Fruit fly (Drosophila melanogaster) whole organism, wandering third instar larva: ENCODE data around the gene Rabex-5.

ENCODE experiments used
- Abd-B ChIP-seq: fragments of >200 bp; optimal IDR thresholded peaks from 2 replicates; lab custom pipeline; 2017; ENCODE audit warnings: missing biosample characterization, missing genetic modification characterization
- CG32264 ChIP-seq: fragments of 200-800 bp; sonication (Bioruptor generic); optimal IDR thresholded peaks from 2 replicates; lab custom pipeline; 2016; ENCODE audit warnings: missing biosample characterization, missing genetic modification characterization
- CG9705 ChIP-seq: fragments of 200-800 bp; sonication (Bioruptor generic); optimal IDR thresholded peaks from 2 replicates; lab custom pipeline; 2018; ENCODE audit warnings: missing biosample characterization, mild to moderate bottlenecking, missing genetic modification characterization
- CrebA ChIP-seq: fragments of 200-800 bp; sonication (Bioruptor generic); optimal IDR thresholded peaks from 2 replicates; lab custom pipeline; 2016; ENCODE audit warnings: missing biosample characterization, mild to moderate bottlenecking, missing genetic modification characterization, borderline replicate concordance
- Dfd ChIP-seq: fragments of >200 bp; optimal IDR thresholded peaks from 2 replicates; lab custom pipeline; 2017; ENCODE audit warnings: missing biosample characterization, missing genetic modification characterization
- Dif ChIP-seq: fragments of 200-275, 200-300 bp; sonication (Bioruptor generic); optimal IDR thresholded peaks from 2 replicates; lab custom pipeline; 2018; ENCODE audit warnings: missing biosample characterization, missing genetic modification characterization; ENCODE audit not compliant: partially characterized antibody
- GATAd ChIP-seq: sonication (Bioruptor generic); optimal IDR thresholded peaks from 2 replicates; lab custom pipeline; 2016; ENCODE audit warnings: missing biosample characterization, missing genetic modification characterization
- HLH106 ChIP-seq: fragments of 200-800 bp; optimal IDR thresholded peaks from 3 replicates; lab custom pipeline; 2019; ENCODE audit warnings: missing biosample characterization, mild to moderate bottlenecking, missing genetic modification characterization, moderate library complexity
- Hnf4 ChIP-seq: fragments of 200-800 bp; sonication (Bioruptor generic); optimal IDR thresholded peaks from 2 replicates; lab custom pipeline; 2016; ENCODE audit warnings: missing biosample characterization, mild to moderate bottlenecking, missing genetic modification characterization
- Hr78 ChIP-seq: fragments of >200 bp; optimal IDR thresholded peaks from 2 replicates; lab custom pipeline; 2017; ENCODE audit warnings: missing biosample characterization, missing genetic modification characterization
- Hr83 ChIP-seq: fragments of 200-300 bp; sonication (Bioruptor generic); optimal IDR thresholded peaks from 2 replicates; lab custom pipeline; 2016; ENCODE audit warnings: missing biosample characterization, mild to moderate bottlenecking, missing genetic modification characterization, moderate library complexity; ENCODE audit not compliant: poor library complexity, severe bottlenecking
- Jra ChIP-seq: sonication (Bioruptor generic); optimal IDR thresholded peaks from 2 replicates; lab custom pipeline; 2016; ENCODE audit warnings: missing biosample characterization, missing genetic modification characterization
- Mio ChIP-seq: sonication (Bioruptor generic); optimal IDR thresholded peaks from 2 replicates; lab custom pipeline; 2016; ENCODE audit warnings: missing biosample characterization, missing genetic modification characterization
- Myc ChIP-seq: fragments of >200 bp; optimal IDR thresholded peaks from 2 replicates; lab custom pipeline; 2017
- N ChIP-seq: fragments of >200 bp; optimal IDR thresholded peaks from 2 replicates; lab custom pipeline; 2018; ENCODE audit warnings: missing biosample characterization, missing external identifiers, missing genetic modification characterization
- OdsH ChIP-seq: fragments of 200-800 bp; sonication (Bioruptor generic); optimal IDR thresholded peaks from 2 replicates; lab custom pipeline; 2016; ENCODE audit warnings: missing biosample characterization, mild to moderate bottlenecking, missing genetic modification characterization
- Rel ChIP-seq, 2 experiments: fragments of 200-800 bp; sonication (Bioruptor generic) in 1 of 2; optimal IDR thresholded peaks; 2 replicates in 1 of 2; 3 replicates in 1 of 2; lab custom pipeline; 2016 to 2019; ENCODE audit warnings: mild to moderate bottlenecking in 2 of 2, missing biosample characterization in 2 of 2, missing genetic modification characterization in 2 of 2, moderate library complexity in 1 of 2
- Sp1 ChIP-seq: fragments of 200-800 bp; sonication (Bioruptor generic); optimal IDR thresholded peaks from 3 replicates; lab custom pipeline; 2019; ENCODE audit warnings: missing biosample characterization, mild to moderate bottlenecking, missing genetic modification characterization, moderate library complexity
- Vsx2 ChIP-seq: fragments of 200-300, 225-300 bp; sonication (Bioruptor generic); optimal IDR thresholded peaks from 2 replicates; lab custom pipeline; 2018; ENCODE audit warnings: missing biosample characterization, missing genetic modification characterization; ENCODE audit not compliant: partially characterized antibody
- br ChIP-seq: fragments of 200-800 bp; sonication (Bioruptor generic); optimal IDR thresholded peaks from 2 replicates; lab custom pipeline; 2016; ENCODE audit warnings: missing biosample characterization, missing genetic modification characterization
- brk ChIP-seq: fragments of 200-800 bp; sonication (Bioruptor generic); optimal IDR thresholded peaks from 2 replicates; lab custom pipeline; 2016; ENCODE audit warnings: missing biosample characterization, mild to moderate bottlenecking, missing genetic modification characterization
- dl ChIP-seq, 2 experiments: fragments of 175-275, 200-275 bp in 1 of 2; fragments of 200-275 bp in 1 of 2; sonication (Bioruptor generic); optimal IDR thresholded peaks; lab custom pipeline; 2018; ENCODE audit warnings: mild to moderate bottlenecking in 2 of 2, missing biosample characterization in 2 of 2, missing genetic modification characterization in 2 of 2, moderate library complexity in 2 of 2; ENCODE audit not compliant: partially characterized antibody in 2 of 2, insufficient read depth in 1 of 2
- dmrt93B ChIP-seq: fragments of 200-800 bp; sonication (Bioruptor generic); optimal IDR thresholded peaks from 2 replicates; lab custom pipeline; 2018; ENCODE audit warnings: missing biosample characterization, mild to moderate bottlenecking, missing genetic modification characterization
- dsf ChIP-seq: sonication (Bioruptor generic); optimal IDR thresholded peaks from 2 replicates; lab custom pipeline; 2016; ENCODE audit warnings: missing biosample characterization, missing genetic modification characterization, borderline replicate concordance
- ey ChIP-seq: fragments of 200-800 bp; sonication (Bioruptor generic); optimal IDR thresholded peaks from 2 replicates; lab custom pipeline; 2016; ENCODE audit warnings: missing biosample characterization, missing genetic modification characterization
- foxo ChIP-seq, 2 experiments: fragments of 200-800 bp; sonication (Bioruptor generic); optimal IDR thresholded peaks; 2 replicates in 1 of 2; 3 replicates in 1 of 2; lab custom pipeline; 2016 to 2017; ENCODE audit warnings: missing biosample characterization in 2 of 2, missing genetic modification characterization in 2 of 2
- fru ChIP-seq: fragments of 200-800 bp; sonication (Bioruptor generic); optimal IDR thresholded peaks from 3 replicates; lab custom pipeline; 2016; ENCODE audit warnings: missing biosample characterization, mild to moderate bottlenecking, missing genetic modification characterization
- h ChIP-seq: fragments of 200-800 bp; sonication (Bioruptor generic); optimal IDR thresholded peaks from 3 replicates; lab custom pipeline; 2016; ENCODE audit warnings: missing biosample characterization, mild to moderate bottlenecking, missing genetic modification characterization
- jim ChIP-seq: fragments of 175-275, 200-325 bp; sonication (Bioruptor generic); optimal IDR thresholded peaks from 2 replicates; lab custom pipeline; 2016; ENCODE audit warnings: missing biosample characterization, mild to moderate bottlenecking, missing genetic modification characterization
- lola ChIP-seq: fragments of >200 bp; optimal IDR thresholded peaks from 2 replicates; lab custom pipeline; 2017; ENCODE audit warnings: missing biosample characterization, missing genetic modification characterization
- pan ChIP-seq: fragments of >200 bp; optimal IDR thresholded peaks from 2 replicates; lab custom pipeline; 2017
- psq ChIP-seq: fragments of 200-800 bp; sonication (Bioruptor generic); optimal IDR thresholded peaks from 3 replicates; lab custom pipeline; 2017; ENCODE audit warnings: missing biosample characterization, mild to moderate bottlenecking, missing genetic modification characterization, moderate library complexity
- rgr ChIP-seq: fragments of 200-800 bp; sonication (Bioruptor generic); optimal IDR thresholded peaks from 3 replicates; lab custom pipeline; 2016; ENCODE audit warnings: missing biosample characterization, mild to moderate bottlenecking, missing genetic modification characterization
- sage ChIP-seq: fragments of 200-800 bp; sonication (Bioruptor generic); optimal IDR thresholded peaks from 2 replicates; lab custom pipeline; 2016; ENCODE audit warnings: missing biosample characterization, mild to moderate bottlenecking, missing genetic modification characterization
- sv ChIP-seq: fragments of 200-800 bp; sonication (Bioruptor generic); optimal IDR thresholded peaks from 3 replicates; lab custom pipeline; 2016; ENCODE audit warnings: missing biosample characterization, missing genetic modification characterization
- tai ChIP-seq: sonication (Bioruptor generic); optimal IDR thresholded peaks from 2 replicates; lab custom pipeline; 2016; ENCODE audit warnings: missing biosample characterization, missing genetic modification characterization
- usp ChIP-seq: fragments of >200 bp; optimal IDR thresholded peaks from 2 replicates; lab custom pipeline; 2017; ENCODE audit warnings: missing biosample characterization, missing genetic modification characterization
- woc ChIP-seq: sonication (Bioruptor generic); optimal IDR thresholded peaks from 2 replicates; lab custom pipeline; 2016; ENCODE audit warnings: missing biosample characterization, mild to moderate bottlenecking, missing genetic modification characterization

The Rabex-5 gene

dm6 chr3L:1258547-1258946 is 37.2 kb upstream of the Rabex-5 start:
- TF ChIP-seq Hr78 (GFP tag; lab: Kevin White, UChicago) (no peak), usp (GFP tag; lab: Kevin White, UChicago) (no peak), CG9705 (GFP tag; lab: Kevin White, UChicago) (no peak), fru (GFP tag; lab: Kevin White, UChicago) (no peak), sv (GFP tag; lab: Kevin White, UChicago) (no peak), sage (GFP tag; lab: Kevin White, UChicago) (no peak), br (GFP tag; lab: Kevin White, UChicago) (no peak), psq (no peak), dl (GFP tag; optimal IDR thresholded peaks at IDR 0.05; lab: Kevin White, UChicago; ENCODE audit: insufficient read depth in 1 of 2, partially characterized antibody in 2 of 2) (no peak), woc (GFP tag; lab: Kevin White, UChicago) (no peak), h (GFP tag; lab: Kevin White, UChicago) (no peak), HLH106 (tag; lab: Kevin White, UChicago) (no peak), Vsx2 (no peak), Rel (GFP tag; optimal IDR thresholded peaks at IDR 0.05; lab: Kevin White, UChicago) (no peak), Rel (tag; optimal IDR thresholded peaks at IDR 0.05; lab: Kevin White, UChicago) (no peak), Sp1 (GFP tag; lab: Kevin White, UChicago) (no peak), jim (GFP tag; lab: Kevin White, UChicago) (no peak), brk (no peak), lola (GFP tag; lab: Kevin White, UChicago) (no peak), OdsH (GFP tag; lab: Kevin White, UChicago) (no peak), Myc (lab: Kevin White, UChicago) (no peak)

dm6 chr3L:1264998-1265397 is 30.7 kb upstream of the Rabex-5 start:
- TF ChIP-seq psq (no peak), Hr83 (no peak), CG9705 (GFP tag; lab: Kevin White, UChicago) (no peak), CrebA (GFP tag; lab: Kevin White, UChicago) (no peak), brk (no peak), GATAd (GFP tag; lab: Kevin White, UChicago) (no peak), Vsx2 (no peak), rgr (peak; percentile 23), CG32264 (GFP tag; lab: Kevin White, UChicago) (no peak), sv (GFP tag; lab: Kevin White, UChicago) (no peak), lola (GFP tag; lab: Kevin White, UChicago) (no peak), Dif (GFP tag; lab: Kevin White, UChicago) (no peak), dl (GFP tag; optimal IDR thresholded peaks at IDR 0.05; lab: Kevin White, UChicago; ENCODE audit: insufficient read depth in 1 of 2, partially characterized antibody in 2 of 2) (no peak), Sp1 (GFP tag; lab: Kevin White, UChicago) (no peak), usp (GFP tag; lab: Kevin White, UChicago) (no peak), Rel (GFP tag; optimal IDR thresholded peaks at IDR 0.05; lab: Kevin White, UChicago) (no peak), Rel (tag; optimal IDR thresholded peaks at IDR 0.05; lab: Kevin White, UChicago) (no peak), Dfd (GFP tag; lab: Kevin White, UChicago) (no peak), Hr78 (GFP tag; lab: Kevin White, UChicago) (no peak), Jra (GFP tag; lab: Kevin White, UChicago) (no peak), woc (GFP tag; lab: Kevin White, UChicago) (peak; percentile 71), Hnf4 (GFP tag; lab: Kevin White, UChicago) (peak; percentile 2), br (GFP tag; lab: Kevin White, UChicago) (peak; percentile 42), HLH106 (tag; lab: Kevin White, UChicago) (no peak), Myc (lab: Kevin White, UChicago) (no peak), sage (GFP tag; lab: Kevin White, UChicago) (no peak), ey (GFP tag; lab: Kevin White, UChicago) (peak; percentile 34), foxo (GFP tag; optimal IDR thresholded peaks at IDR 0.05; lab: Kevin White, UChicago) (peak in 1 of 2 experiments; percentile 43), Abd-B (no peak), jim (GFP tag; lab: Kevin White, UChicago) (no peak), pan (peak; percentile 25), dmrt93B (GFP tag; lab: Kevin White, UChicago) (peak; percentile 12), tai (GFP tag; lab: Kevin White, UChicago) (no peak), Mio (GFP tag; lab: Kevin White, UChicago) (no peak), h (GFP tag; lab: Kevin White, UChicago) (peak; percentile 71), OdsH (GFP tag; lab: Kevin White, UChicago) (peak; percentile 38), N (GFP tag; lab: Kevin White, UChicago) (no peak), dsf (GFP tag; lab: Kevin White, UChicago) (no peak), fru (GFP tag; lab: Kevin White, UChicago) (peak; percentile 34)
- TF ChIP-seq, all 38 proteins: peak for 11
